Fruit fly (Drosophila melanogaster) whole organism, embryonic: ENCODE data around the gene CG32318.

Experiments used
- Bdp1 ChIP-seq: fragments of 200-800 bp; sonication (Bioruptor generic); optimal IDR thresholded peaks from 3 replicates; lab custom pipeline; 2016; ENCODE audit warnings: missing biosample characterization, missing genetic modification characterization
- C15 ChIP-seq: fragments of 200-800 bp; sonication (Bioruptor generic); IDR thresholded peaks from 3 replicates; pipeline ENCODE4 v1.3.6; 2022; ENCODE audit warnings: missing biosample characterization, missing genetic modification characterization
- CG12942 ChIP-seq: fragments of 200-800 bp; sonication (Bioruptor generic); optimal IDR thresholded peaks from 3 replicates; lab custom pipeline; 2016; ENCODE audit warnings: missing biosample characterization, missing genetic modification characterization
- CG18476 ChIP-seq: fragments of 200-800 bp; sonication (Bioruptor generic); optimal IDR thresholded peaks from 2 replicates; lab custom pipeline; 2016; ENCODE audit warnings: missing biosample characterization, mild to moderate bottlenecking, missing genetic modification characterization
- Gug ChIP-seq: fragments of 200-800 bp; sonication (Bioruptor generic); IDR thresholded peaks from 4 replicates; pipeline ENCODE4 v1.3.6; 2022; ENCODE audit warnings: missing biosample characterization, missing genetic modification characterization
- lab ChIP-seq: fragments of 200-800 bp; sonication (Bioruptor generic); optimal IDR thresholded peaks from 3 replicates; lab custom pipeline; 2017; ENCODE audit warnings: missing biosample characterization, missing genetic modification characterization, mild to moderate bottlenecking, moderate library complexity, missing genetic modification reagents

DNA sequence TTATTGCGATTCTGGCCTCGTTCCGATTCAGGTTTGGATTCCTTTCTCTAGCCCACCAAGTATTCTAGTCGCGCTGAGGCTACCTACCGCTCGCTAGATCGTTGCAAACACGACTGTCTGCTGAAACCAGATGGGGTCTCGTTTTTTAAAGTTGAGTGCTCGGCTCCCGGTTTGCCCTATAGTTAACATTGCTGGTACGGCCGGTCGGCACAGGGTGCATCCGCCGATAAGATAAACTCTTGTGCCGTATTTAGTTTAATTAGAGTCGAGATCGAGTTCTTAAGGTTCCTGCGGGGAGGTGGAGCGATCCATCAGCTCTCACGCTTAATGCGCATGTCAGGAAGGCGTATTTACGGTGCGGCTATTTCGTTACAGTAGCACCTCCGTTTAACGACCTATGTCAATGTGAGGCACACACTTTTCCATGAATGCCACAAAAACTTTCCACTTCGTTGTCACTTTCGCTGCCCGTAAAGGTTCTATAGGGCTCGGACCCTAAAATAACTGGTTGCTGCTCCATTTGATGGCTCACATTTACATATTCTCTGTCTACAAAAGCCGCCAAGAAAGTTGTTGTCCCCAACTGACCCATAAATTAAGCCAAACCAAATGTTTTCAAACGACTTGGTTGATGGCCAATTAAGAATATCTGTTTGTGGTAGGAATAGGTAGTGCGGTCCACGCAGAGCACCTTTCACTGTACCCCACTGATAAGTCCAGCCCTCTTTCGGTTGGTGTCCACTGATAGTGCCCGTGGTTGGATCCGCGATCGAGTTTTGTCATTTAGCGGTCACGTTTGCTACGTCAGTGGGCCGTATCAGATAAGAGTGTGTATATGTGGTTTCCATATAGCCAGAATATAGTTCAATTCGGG lies 41.8 kb downstream of the CG32318 start, which contains the start of gene CG9119:
- peak; percentile 39 for TF ChIP-seq CG12942 (GFP tag; lab: Kevin White, UChicago)
- peak; percentile 70 for TF ChIP-seq lab (GFP tag; lab: Kevin White, UChicago)
- peak; percentile 15 for TF ChIP-seq Bdp1 (GFP tag; lab: Kevin White, UChicago)
- no peak for TF ChIP-seq C15 (GFP tag; lab: Robert Waterston, UW)
- TF ChIP-seq Gug (GFP tag; lab: Robert Waterston, UW) = peak; percentile 63
- TF ChIP-seq CG18476 (GFP tag; lab: Kevin White, UChicago) = peak; percentile 32
